Fruit fly (Drosophila melanogaster): ENCODE measurements around the gene eIF3a.

- TF ChIP-seq CG8478 (optimal IDR thresholded peaks at IDR 0.05) (no peak), CTCF (optimal IDR thresholded peaks at IDR 0.05) (no peak)
These were observed 33.2 kb upstream of the eIF3a start for dm6 chr3R:4466894-4467293.

Measured in S2 (cell line).